Fruit fly (Drosophila melanogaster): ENCODE data around the gene CG43774.

Gene CG43774

dm6 chr2L:4030236-4030943 lies 21.9 kb downstream of the CG43774 start (continued):
- TF ChIP-seq CG3407 (GFP tag; optimal IDR thresholded peaks at IDR 0.05): peak; percentile 68
- TF ChIP-seq CG3995 (GFP tag; optimal IDR thresholded peaks at IDR 0.05): no peak
- peak; percentile 80 for TF ChIP-seq zen (tag; optimal IDR thresholded peaks at IDR 0.05)
- peak; percentile 27 for TF ChIP-seq Fer2 (tag; optimal IDR thresholded peaks at IDR 0.05)
- TF ChIP-seq Dek (tag; optimal IDR thresholded peaks at IDR 0.05): peak; percentile 64
- TF ChIP-seq CG4820 (GFP tag; optimal IDR thresholded peaks at IDR 0.05): peak; percentile 85
- peak; percentile 91 for TF ChIP-seq CG2199 (GFP tag; IDR thresholded peaks at IDR 0.05)
- peak; percentile 81 for TF ChIP-seq CG10209 (GFP tag; optimal IDR thresholded peaks at IDR 0.05)
- TF ChIP-seq CG16779 (GFP tag; IDR thresholded peaks at IDR 0.05): peak; percentile 71; the same call in 1 of the 2 replicates
- peak; percentile 85 for TF ChIP-seq HLH3B (GFP tag; IDR thresholded peaks at IDR 0.05)
- peak; percentile 91 for TF ChIP-seq CG10979 (tag; optimal IDR thresholded peaks at IDR 0.05)
- peak; percentile 78 for TF ChIP-seq CG1233 (GFP tag; optimal IDR thresholded peaks at IDR 0.05)
- peak; percentile 44 for TF ChIP-seq CG10565 (GFP tag; optimal IDR thresholded peaks at IDR 0.05)
- peak; percentile 66 for TF ChIP-seq CG18764 (GFP tag; optimal IDR thresholded peaks at IDR 0.05)
- peak; percentile 80 for TF ChIP-seq CG3847 (GFP tag; IDR thresholded peaks at IDR 0.05)
- TF ChIP-seq nerfin-2 (GFP tag; IDR thresholded peaks at IDR 0.05; ENCODE audit: partially characterized antibody): peak; percentile 96
- TF ChIP-seq vfl (GFP tag; optimal IDR thresholded peaks at IDR 0.05): peak; percentile 27
- peak; percentile 39; the same call in 1 of the 2 replicates for TF ChIP-seq CG13287 (GFP tag; IDR thresholded peaks at IDR 0.05; ENCODE audit: partially characterized antibody)
- TF ChIP-seq CG4404 (GFP tag; IDR thresholded peaks at IDR 0.05): peak; percentile 72
- TF ChIP-seq maf-S (GFP tag; optimal IDR thresholded peaks at IDR 0.05): peak; percentile 5
- peak; percentile 88 for TF ChIP-seq CG11456 (GFP tag; IDR thresholded peaks at IDR 0.05)
- peak; percentile 69; the same call in 2 of the 3 replicates for TF ChIP-seq jigr1 (GFP tag; IDR thresholded peaks at IDR 0.05)
- TF ChIP-seq Camta (GFP tag; optimal IDR thresholded peaks at IDR 0.05): peak; percentile 83
- peak; percentile 46; the same call in 1 of the 2 replicates for TF ChIP-seq toy (GFP tag; IDR thresholded peaks at IDR 0.05)
- peak; percentile 91 for TF ChIP-seq CoRest (tag; optimal IDR thresholded peaks at IDR 0.05)
- no peak for TF ChIP-seq CG6175 (GFP tag; IDR thresholded peaks at IDR 0.05)
- TF ChIP-seq knrl (GFP tag; IDR thresholded peaks at IDR 0.05; ENCODE audit: partially characterized antibody): peak; percentile 56; the same call in 1 of the 3 replicates
- no peak for TF ChIP-seq nom (GFP tag; optimal IDR thresholded peaks at IDR 0.05)
- TF ChIP-seq CG4360 (GFP tag; IDR thresholded peaks at IDR 0.05): peak; percentile 48; the same call in 1 of the 2 replicates
- TF ChIP-seq CG8089 (GFP tag; optimal IDR thresholded peaks at IDR 0.05): peak; percentile 70
- TF ChIP-seq CG1529 (GFP tag; optimal IDR thresholded peaks at IDR 0.05): peak; percentile 79
- peak; percentile 36 for TF ChIP-seq sug (tag; optimal IDR thresholded peaks at IDR 0.05)
- no peak for TF ChIP-seq CG14965 (GFP tag; optimal IDR thresholded peaks at IDR 0.05; ENCODE audit: borderline replicate concordance)
- TF ChIP-seq CG3281 (GFP tag; optimal IDR thresholded peaks at IDR 0.05): peak; percentile 45
- peak; percentile 9 for TF ChIP-seq Bteb2 (GFP tag; optimal IDR thresholded peaks at IDR 0.05)
- TF ChIP-seq CG8281 (tag; optimal IDR thresholded peaks at IDR 0.05): peak; percentile 63
- TF ChIP-seq CG34422 (GFP tag; IDR thresholded peaks at IDR 0.05): peak; percentile 84
- peak; percentile 83 for TF ChIP-seq CG2202 (tag; optimal IDR thresholded peaks at IDR 0.05)
- TF ChIP-seq CG17186 (GFP tag; optimal IDR thresholded peaks at IDR 0.05): no peak
- 0 out of 2 replicates have a peak, but pooled peaks have one; percentile 17 for TF ChIP-seq GATAe (GFP tag; conservative IDR thresholded peaks at IDR 0.05)
- peak; percentile 58 for TF ChIP-seq CG8359 (GFP tag; optimal IDR thresholded peaks at IDR 0.05; ENCODE audit: borderline replicate concordance)
- TF ChIP-seq Sox102F (GFP tag; optimal IDR thresholded peaks at IDR 0.05): peak; percentile 88
- TF ChIP-seq CG9437 (GFP tag; optimal IDR thresholded peaks at IDR 0.05): peak; percentile 67
- peak; percentile 20 for TF ChIP-seq CG6683 (GFP tag; optimal IDR thresholded peaks at IDR 0.05)
- peak; percentile 33; the same call in 1 of the 3 replicates for TF ChIP-seq sr (GFP tag; IDR thresholded peaks at IDR 0.05)
- no peak for TF ChIP-seq C15 (GFP tag; IDR thresholded peaks at IDR 0.05)
- peak; percentile 70 for TF ChIP-seq sqz (GFP tag; optimal IDR thresholded peaks at IDR 0.05)
- peak; percentile 63 for TF ChIP-seq scrt (GFP tag; optimal IDR thresholded peaks at IDR 0.05)
